Fruit fly (Drosophila melanogaster) whole organism, embryonic: ENCODE measurements around the gene REG.

ENCODE experiments used
- Aef1 ChIP-seq: fragments of 200-800 bp; sonication (Bioruptor generic); IDR thresholded peaks from 3 replicates; pipeline ENCODE4 v1.3.6; 2022; ENCODE audit warnings: missing biosample characterization, missing genetic modification characterization
- Atf6 ChIP-seq: fragments of 200-800 bp; sonication (Bioruptor generic); IDR thresholded peaks from 2 replicates; pipeline ENCODE4 v1.3.6; 2022; ENCODE audit warnings: missing biosample characterization, missing genetic modification characterization
- Bgb ChIP-seq: fragments of 200-800 bp; sonication (Bioruptor generic); IDR thresholded peaks from 2 replicates; pipeline ENCODE4 v1.3.6; 2022; ENCODE audit warnings: missing biosample characterization, missing genetic modification characterization; ENCODE audit not compliant: partially characterized antibody
- CG10462 ChIP-seq: fragments of 200-800 bp; sonication (Bioruptor generic); optimal IDR thresholded peaks from 2 replicates; lab custom pipeline; 2016; ENCODE audit warnings: missing biosample characterization, missing genetic modification characterization
- CG11695 ChIP-seq: fragments of 200-800 bp; sonication (Bioruptor generic); IDR thresholded peaks from 3 replicates; pipeline ENCODE4 v1.3.6; 2022; ENCODE audit warnings: missing biosample characterization, missing genetic modification characterization
- CG12155 ChIP-seq: fragments of 200-800 bp; sonication (Bioruptor generic); optimal IDR thresholded peaks from 3 replicates; lab custom pipeline; 2016; ENCODE audit warnings: missing biosample characterization, missing genetic modification characterization
- CG13287 ChIP-seq: fragments of 200-800 bp; sonication (Bioruptor generic); IDR thresholded peaks from 2 replicates; pipeline ENCODE4 v1.3.6; 2022; ENCODE audit warnings: missing biosample characterization, missing genetic modification characterization; ENCODE audit not compliant: partially characterized antibody
- CG13894 ChIP-seq: fragments of 200-800 bp; sonication (Bioruptor generic); optimal IDR thresholded peaks from 3 replicates; lab custom pipeline; 2018; ENCODE audit warnings: missing biosample characterization, mild to moderate bottlenecking, missing genetic modification characterization, moderate library complexity
- CG14050 ChIP-seq: fragments of 200-800 bp; sonication (Bioruptor generic); IDR thresholded peaks from 3 replicates; pipeline ENCODE4 v1.3.6; 2022; ENCODE audit warnings: missing biosample characterization, missing genetic modification characterization
- CG14860 ChIP-seq: fragments of 200-800 bp; sonication (Bioruptor generic); IDR thresholded peaks from 3 replicates; pipeline ENCODE4 v1.3.6; 2022; ENCODE audit warnings: missing biosample characterization, missing genetic modification characterization; ENCODE audit not compliant: partially characterized antibody
- CG15479 ChIP-seq: fragments of 200-800 bp; sonication (Bioruptor generic); optimal IDR thresholded peaks from 3 replicates; lab custom pipeline; 2019; ENCODE audit warnings: missing biosample characterization, mild to moderate bottlenecking, missing genetic modification characterization, moderate library complexity
- CG17328 ChIP-seq: fragments of 200-800 bp; sonication (Bioruptor generic); IDR thresholded peaks from 2 replicates; pipeline ENCODE4 v1.3.6; 2022; ENCODE audit warnings: missing biosample characterization, missing genetic modification characterization
- CG17359 ChIP-seq: fragments of 200-800 bp; sonication (Bioruptor generic); optimal IDR thresholded peaks from 3 replicates; lab custom pipeline; 2018; ENCODE audit warnings: missing biosample characterization, mild to moderate bottlenecking, missing genetic modification characterization, moderate library complexity
- CG3065 ChIP-seq: fragments of 200-800 bp; sonication (Bioruptor generic); optimal IDR thresholded peaks from 2 replicates; lab custom pipeline; 2016; ENCODE audit warnings: missing biosample characterization, missing genetic modification characterization
- CG31224 ChIP-seq: fragments of 200-800 bp; sonication (Bioruptor generic); IDR thresholded peaks from 2 replicates; pipeline ENCODE4 v1.3.6; 2022; ENCODE audit warnings: missing biosample characterization, missing genetic modification characterization
- CG4707 ChIP-seq: fragments of 200-800 bp; sonication (Bioruptor generic); optimal IDR thresholded peaks from 2 replicates; lab custom pipeline; 2018; ENCODE audit warnings: missing biosample characterization, mild to moderate bottlenecking, missing genetic modification characterization, moderate library complexity
- CG6854 ChIP-seq: fragments of 200-800 bp; sonication (Bioruptor generic); optimal IDR thresholded peaks from 3 replicates; lab custom pipeline; 2017; ENCODE audit warnings: missing biosample characterization, mild to moderate bottlenecking, missing genetic modification characterization
- CG7745 ChIP-seq: fragments of 200-800 bp; sonication (Bioruptor generic); optimal IDR thresholded peaks from 2 replicates; lab custom pipeline; 2018; ENCODE audit warnings: missing biosample characterization, mild to moderate bottlenecking, missing genetic modification characterization, moderate library complexity
- CoRest ChIP-seq: fragments of 200-800 bp; sonication (Bioruptor generic); optimal IDR thresholded peaks from 3 replicates; lab custom pipeline; 2018; ENCODE audit warnings: missing biosample characterization, mild to moderate bottlenecking, missing genetic modification characterization, moderate library complexity
- D19B ChIP-seq: fragments of 200-800 bp; sonication (Bioruptor generic); optimal IDR thresholded peaks from 2 replicates; lab custom pipeline; 2017; ENCODE audit warnings: missing biosample characterization, mild to moderate bottlenecking, missing genetic modification characterization
- Dll ChIP-seq: fragments of 200-800 bp; sonication (Bioruptor generic); IDR thresholded peaks from 4 replicates; pipeline ENCODE4 v1.3.6; 2022; ENCODE audit warnings: missing biosample characterization, missing genetic modification characterization; ENCODE audit not compliant: partially characterized antibody
- Doc3 ChIP-seq: fragments of 200-800 bp; sonication (Bioruptor generic); IDR thresholded peaks from 3 replicates; pipeline ENCODE4 v1.3.6; 2022; ENCODE audit warnings: missing biosample characterization, missing genetic modification characterization; ENCODE audit not compliant: partially characterized antibody
- HLH3B ChIP-seq: fragments of 200-800 bp; sonication (Bioruptor generic); IDR thresholded peaks from 2 replicates; pipeline ENCODE4 v1.3.6; 2022; ENCODE audit warnings: missing biosample characterization, missing genetic modification characterization
- HLH4C ChIP-seq: fragments of 200-800 bp; sonication (Bioruptor generic); IDR thresholded peaks from 3 replicates; pipeline ENCODE4 v1.3.6; 2022; ENCODE audit warnings: missing biosample characterization, missing genetic modification characterization; ENCODE audit not compliant: partially characterized antibody
- HLH54F ChIP-seq: fragments of 200-800 bp; sonication (Bioruptor generic); optimal IDR thresholded peaks from 3 replicates; lab custom pipeline; 2016; ENCODE audit warnings: missing biosample characterization, missing genetic modification characterization
- Hr78 ChIP-seq, 2 experiments: fragments of 200-800 bp in 1 of 2; fragments of >200 bp in 1 of 2; sonication (Bioruptor generic) in 1 of 2; optimal IDR thresholded peaks; 2 replicates each; lab custom pipeline; 2017 to 2019; ENCODE audit warnings: missing biosample characterization in 2 of 2, missing genetic modification characterization in 2 of 2, mild to moderate bottlenecking in 1 of 2, moderate library complexity in 1 of 2
- Meics ChIP-seq: fragments of 200-800 bp; sonication (Bioruptor generic); optimal IDR thresholded peaks from 2 replicates; lab custom pipeline; 2017; ENCODE audit warnings: missing biosample characterization, mild to moderate bottlenecking, missing genetic modification characterization
- Pdp1 ChIP-seq, 2 experiments: fragments of 200-800 bp; sonication (Bioruptor generic); optimal IDR thresholded peaks; 3 replicates each; lab custom pipeline; 2016; ENCODE audit warnings: missing biosample characterization in 2 of 2, missing genetic modification characterization in 2 of 2, mild to moderate bottlenecking in 1 of 2, moderate library complexity in 1 of 2
- Scr ChIP-seq: fragments of 200-800 bp; sonication (Bioruptor generic); IDR thresholded peaks from 2 replicates; pipeline ENCODE4 v1.3.6; 2022; ENCODE audit warnings: missing biosample characterization, missing genetic modification characterization; ENCODE audit not compliant: partially characterized antibody
- Xrp1 ChIP-seq: fragments of 200-800 bp; sonication (Bioruptor generic); IDR thresholded peaks from 2 replicates; pipeline ENCODE4 v1.3.6; 2022; ENCODE audit warnings: missing biosample characterization, missing genetic modification characterization
- ash1 ChIP-seq: fragments of 200-800 bp; sonication (Bioruptor generic); optimal IDR thresholded peaks from 2 replicates; lab custom pipeline; 2018; ENCODE audit warnings: missing biosample characterization, mild to moderate bottlenecking, missing genetic modification characterization
- bsh ChIP-seq, 2 experiments: fragments of 200-800 bp; sonication (Bioruptor generic); optimal IDR thresholded peaks; 2 replicates each; lab custom pipeline; 2017 to 2018; ENCODE audit warnings: mild to moderate bottlenecking in 2 of 2, missing biosample characterization in 2 of 2, missing genetic modification characterization in 2 of 2, moderate library complexity in 1 of 2
- corto ChIP-seq: fragments of 200-800 bp; sonication (Bioruptor generic); optimal IDR thresholded peaks from 2 replicates; lab custom pipeline; 2016; ENCODE audit warnings: missing biosample characterization, mild to moderate bottlenecking, missing genetic modification characterization, moderate library complexity
- dati ChIP-seq: fragments of 200-800 bp; sonication (Bioruptor generic); IDR thresholded peaks from 2 replicates; pipeline ENCODE4 v1.3.6; 2022; ENCODE audit warnings: missing biosample characterization, missing genetic modification characterization
- fd3F ChIP-seq: fragments of 200-800 bp; sonication (Bioruptor generic); optimal IDR thresholded peaks from 2 replicates; lab custom pipeline; 2018; ENCODE audit warnings: missing biosample characterization, mild to moderate bottlenecking, missing genetic modification characterization, moderate library complexity
- gcm ChIP-seq: fragments of 200-800 bp; sonication (Bioruptor generic); optimal IDR thresholded peaks from 2 replicates; lab custom pipeline; 2019; ENCODE audit warnings: missing biosample characterization, mild to moderate bottlenecking, missing genetic modification characterization, moderate library complexity
- hth ChIP-seq: fragments of >200 bp; optimal IDR thresholded peaks from 2 replicates; lab custom pipeline; 2017; ENCODE audit warnings: inconsistent platforms
- insv ChIP-seq, 2 experiments: fragments of 200-800 bp; sonication (Bioruptor generic); optimal IDR thresholded peaks; 3 replicates each; lab custom pipeline; 2016 to 2018; ENCODE audit warnings: missing biosample characterization in 2 of 2, missing genetic modification characterization in 2 of 2
- klu ChIP-seq: fragments of 200-800 bp; sonication (Bioruptor generic); IDR thresholded peaks from 2 replicates; pipeline ENCODE4 v1.3.6; 2022; ENCODE audit warnings: missing biosample characterization, missing genetic modification characterization
- lola ChIP-seq, 3 experiments: fragments of >200 bp in 2 of 3; fragments of 200-800 bp in 1 of 3; sonication (Bioruptor generic) in 1 of 3; optimal IDR thresholded peaks; 2 replicates each; lab custom pipeline; 2017 to 2019; ENCODE audit warnings: missing biosample characterization in 3 of 3, missing genetic modification characterization in 3 of 3, mild to moderate bottlenecking in 1 of 3, moderate library complexity in 1 of 3
- pb ChIP-seq: fragments of 200-800 bp; sonication (Bioruptor generic); optimal IDR thresholded peaks from 3 replicates; lab custom pipeline; 2016; ENCODE audit warnings: missing biosample characterization, missing genetic modification characterization
- pzg ChIP-seq: fragments of 200-800 bp; sonication (Bioruptor generic); optimal IDR thresholded peaks from 3 replicates; lab custom pipeline; 2018; ENCODE audit warnings: missing biosample characterization, mild to moderate bottlenecking, missing genetic modification characterization, moderate library complexity
- tna ChIP-seq: fragments of 200-800 bp; sonication (Bioruptor generic); IDR thresholded peaks from 2 replicates; pipeline ENCODE4 v1.3.6; 2022; ENCODE audit warnings: missing biosample characterization, missing genetic modification characterization; ENCODE audit not compliant: partially characterized antibody
- unc-4 ChIP-seq: fragments of 200-800 bp; sonication (Bioruptor generic); IDR thresholded peaks from 2 replicates; pipeline ENCODE4 v1.3.6; 2022; ENCODE audit warnings: missing biosample characterization, missing genetic modification characterization; ENCODE audit not compliant: partially characterized antibody
- unpg ChIP-seq: fragments of 200-800 bp; sonication (Bioruptor generic); optimal IDR thresholded peaks from 3 replicates; lab custom pipeline; 2018; ENCODE audit warnings: missing biosample characterization, mild to moderate bottlenecking, missing genetic modification characterization, moderate library complexity
- wor ChIP-seq: fragments of 200-800 bp; sonication (Bioruptor generic); IDR thresholded peaks from 2 replicates; pipeline ENCODE4 v1.3.6; 2022; ENCODE audit warnings: missing biosample characterization, missing genetic modification characterization

The REG gene

dm6 chrX:13211357-13212137 is 578 bp upstream of the REG start, which contains the start of gene sno (continued):
- TF ChIP-seq CG14860: peak; percentile 82
- TF ChIP-seq CG6854 (GFP tag; lab: Kevin White, UChicago): no peak
- TF ChIP-seq Atf6 (GFP tag; lab: Robert Waterston, UW): no peak
- peak; percentile 33; the same call in 1 of the 3 replicates for TF ChIP-seq CG11695
- peak; percentile 79 for TF ChIP-seq CG13287 (GFP tag; lab: Robert Waterston, UW)
- TF ChIP-seq HLH4C (GFP tag; lab: Robert Waterston, UW): peak; percentile 82
- TF ChIP-seq Bgb (GFP tag; lab: Robert Waterston, UW): peak; percentile 90
- TF ChIP-seq tna: peak; percentile 67
- TF ChIP-seq Doc3 (GFP tag; lab: Robert Waterston, UW): peak; percentile 73; the same call in 2 of the 3 replicates
- TF ChIP-seq Pdp1 (GFP tag; optimal IDR thresholded peaks at IDR 0.05; lab: Kevin White, UChicago): peak in 1 of 2 experiments; percentile 92
- TF ChIP-seq insv (GFP tag; optimal IDR thresholded peaks at IDR 0.05; lab: Kevin White, UChicago): peak in 1 of 2 experiments; percentile 50
- TF ChIP-seq Scr (GFP tag; lab: Robert Waterston, UW): peak; percentile 87
- TF ChIP-seq bsh (GFP tag; optimal IDR thresholded peaks at IDR 0.05; lab: Kevin White, UChicago): peak in 1 of 2 experiments; percentile 3
- no peak for TF ChIP-seq klu
- TF ChIP-seq Dll (GFP tag; lab: Robert Waterston, UW): peak; percentile 83; the same call in 3 of the 4 replicates

- TF ChIP-seq Meics: peak; percentile 63
- TF ChIP-seq CG14050: peak; percentile 29; the same call in 1 of the 3 replicates
- peak; percentile 74 for TF ChIP-seq CG17359 (tag; lab: Kevin White, UChicago)
- no peak for TF ChIP-seq unc-4
- peak; percentile 55 for TF ChIP-seq Aef1 (GFP tag; lab: Robert Waterston, UW)
- no peak for TF ChIP-seq hth (lab: Kevin White, UChicago)
- TF ChIP-seq Xrp1 (GFP tag; lab: Robert Waterston, UW): peak; percentile 76
- peak; percentile 31; the same call in 1 of the 2 replicates for TF ChIP-seq CG31224 (GFP tag; lab: Robert Waterston, UW)
- TF ChIP-seq CoRest: peak; percentile 60
- peak; percentile 22 for TF ChIP-seq CG3065
- no peak for TF ChIP-seq Hr78 (GFP tag; optimal IDR thresholded peaks at IDR 0.05; lab: Kevin White, UChicago)
- peak; percentile 49 for TF ChIP-seq CG10462 (GFP tag; lab: Kevin White, UChicago)
- TF ChIP-seq pb (GFP tag; lab: Kevin White, UChicago): peak; percentile 42
- no peak for TF ChIP-seq wor (GFP tag; lab: Robert Waterston, UW)
- TF ChIP-seq CG4707 (GFP tag; lab: Kevin White, UChicago): no peak
- no peak for TF ChIP-seq CG15479 (GFP tag; lab: Kevin White, UChicago)
- no peak for TF ChIP-seq ash1 (GFP tag; lab: Kevin White, UChicago)
- TF ChIP-seq fd3F (GFP tag; lab: Kevin White, UChicago): peak; percentile 9
- peak; percentile 67 for TF ChIP-seq CG17328 (GFP tag; lab: Robert Waterston, UW)
- TF ChIP-seq HLH54F (GFP tag; lab: Kevin White, UChicago): peak; percentile 65
- TF ChIP-seq CG13894 (tag; lab: Kevin White, UChicago): peak; percentile 9
- TF ChIP-seq lola (GFP tag; optimal IDR thresholded peaks at IDR 0.05; lab: Kevin White, UChicago): peak in 1 of 3 experiments; percentile 2
- TF ChIP-seq D19B (GFP tag; lab: Kevin White, UChicago): peak; percentile 27
- peak; percentile 23 for TF ChIP-seq pzg (GFP tag; lab: Kevin White, UChicago)
- no peak for TF ChIP-seq corto (GFP tag; lab: Kevin White, UChicago)
- TF ChIP-seq CG7745 (tag; lab: Kevin White, UChicago): no peak
- TF ChIP-seq unpg (GFP tag; lab: Kevin White, UChicago): peak; percentile 69
- peak; percentile 47 for TF ChIP-seq gcm (GFP tag; lab: Kevin White, UChicago)
- peak; percentile 58 for TF ChIP-seq HLH3B
- peak; percentile 62 for TF ChIP-seq CG12155 (GFP tag; lab: Kevin White, UChicago)
- TF ChIP-seq dati: 0 out of 2 replicates have a peak, but pooled peaks have one; percentile 10
These were observed 1.9 kb downstream of the REG start for dm6 chrX:13214056-13214455.
